Fruit fly (Drosophila melanogaster) Kc167 (cell line): Measurements from ENCODE around the gene JMJD5.

ENCODE experiments used
- Myc ChIP-seq: fragments of >200 bp; optimal IDR thresholded peaks from 2 replicates; lab custom pipeline; 2017; ENCODE audit warnings: missing external identifiers
- Sin3A ChIP-seq: fragments of >200 bp; optimal IDR thresholded peaks from 2 replicates; lab custom pipeline; 2018; ENCODE audit warnings: missing external identifiers
- h ChIP-seq: fragments of >200 bp; optimal IDR thresholded peaks from 3 replicates; lab custom pipeline; 2018; ENCODE audit warnings: missing external identifiers
- insv ChIP-seq: fragments of >200 bp; optimal IDR thresholded peaks from 3 replicates; lab custom pipeline; 2018; ENCODE audit warnings: missing external identifiers
- psq ChIP-seq: fragments of >200 bp; optimal IDR thresholded peaks from 2 replicates; lab custom pipeline; 2017; ENCODE audit warnings: missing external identifiers
- ttk ChIP-seq: sonication (Bioruptor generic); optimal IDR thresholded peaks from 2 replicates; lab custom pipeline; 2017; ENCODE audit warnings: missing external identifiers

JMJD5 gene

dm6 chr3L:791251-791991 is 49.7 kb downstream of the JMJD5 start:
- TF ChIP-seq insv (lab: Kevin White, UChicago) (no peak), Sin3A (lab: Kevin White, UChicago) (no peak), psq (lab: Kevin White, UChicago) (no peak), Myc (lab: Kevin White, UChicago) (no peak), h (lab: Kevin White, UChicago) (no peak), ttk (lab: Kevin White, UChicago) (no peak)
